Worm (Caenorhabditis elegans): ENCODE data around the gene T08B1.4.
A peak's percentile ranks its signal among the peaks of the same experiment; 100 is the strongest.

T08B1.4 gene

ce11 chrV:2004659-2005058, 25.6 kb downstream of the T08B1.4 start, which contains the start of gene cysl-4:
Gene cysl-4, plus strand, starts transcription at chrV:2004959.
- TF ChIP-seq ceh-16 (tag; optimal IDR thresholded peaks at IDR 0.05) (no peak), alr-1 (tag; optimal IDR thresholded peaks at IDR 0.05) (no peak), gmeb-1 (tag; optimal IDR thresholded peaks at IDR 0.05) (no peak), mdl-1 (tag; optimal IDR thresholded peaks at IDR 0.05) (no peak), nhr-10 (tag; optimal IDR thresholded peaks at IDR 0.05) (no peak), lin-13 (GFP tag; optimal IDR thresholded peaks at IDR 0.05) (no peak), unc-39 (tag; optimal IDR thresholded peaks at IDR 0.05) (no peak), sem-4 (tag; optimal IDR thresholded peaks at IDR 0.05) (no peak), ama-1 (optimal IDR thresholded peaks at IDR 0.05) (no peak), lsy-2 (tag; optimal IDR thresholded peaks at IDR 0.05) (no peak), mab-5 (tag; optimal IDR thresholded peaks at IDR 0.05) (no peak)

- TF ChIP-seq unc-55 (GFP tag; optimal IDR thresholded peaks at IDR 0.05) = peak; percentile 75
- no peak for TF ChIP-seq R02D3.7 (tag; optimal IDR thresholded peaks at IDR 0.05)
- TF ChIP-seq C34F6.9 (tag; optimal IDR thresholded peaks at IDR 0.05) = peak; percentile 9
- TF ChIP-seq lsy-2 (tag; optimal IDR thresholded peaks at IDR 0.05) = peak; percentile 73 to 96
- TF ChIP-seq nhr-77 (tag; optimal IDR thresholded peaks at IDR 0.05) = no peak
- TF ChIP-seq unc-39 (tag; optimal IDR thresholded peaks at IDR 0.05) = no peak
- no peak for TF ChIP-seq skn-1 (tag; optimal IDR thresholded peaks at IDR 0.05)
- no peak for TF ChIP-seq lin-13 (GFP tag; optimal IDR thresholded peaks at IDR 0.05)
- peak; percentile 42 for TF ChIP-seq gmeb-1 (tag; optimal IDR thresholded peaks at IDR 0.05)
- TF ChIP-seq nhr-21 (tag; optimal IDR thresholded peaks at IDR 0.05) = peak; percentile 15
- TF ChIP-seq crh-2 (tag; optimal IDR thresholded peaks at IDR 0.05) = peak; percentile 1
- no peak for TF ChIP-seq peb-1 (tag; optimal IDR thresholded peaks at IDR 0.05)
- no peak for TF ChIP-seq F13H6.1 (tag; optimal IDR thresholded peaks at IDR 0.05)
- peak; percentile 68 for TF ChIP-seq sma-3 (GFP tag; optimal IDR thresholded peaks at IDR 0.05)
- peak; percentile 33 for TF ChIP-seq sma-9 (GFP tag; optimal IDR thresholded peaks at IDR 0.05)
- TF ChIP-seq sma-9 (tag; optimal IDR thresholded peaks at IDR 0.05) = no peak
- TF ChIP-seq nhr-129 (tag; optimal IDR thresholded peaks at IDR 0.05) = peak; percentile 66
- TF ChIP-seq nhr-12 (tag; optimal IDR thresholded peaks at IDR 0.05) = no peak
- no peak for TF ChIP-seq ztf-4 (tag; optimal IDR thresholded peaks at IDR 0.05)
- no peak for TF ChIP-seq mab-5 (tag; optimal IDR thresholded peaks at IDR 0.05)
These were observed 29.3 kb downstream of the T08B1.4 start for ce11 chrV:2008412-2008811.

- TF ChIP-seq lin-11 (tag; optimal IDR thresholded peaks at IDR 0.05) (no peak), nhr-237 (tag; optimal IDR thresholded peaks at IDR 0.05) (no peak), egl-27 (tag; optimal IDR thresholded peaks at IDR 0.05) (no peak), sem-4 (tag; optimal IDR thresholded peaks at IDR 0.05) (no peak), nhr-129 (tag; optimal IDR thresholded peaks at IDR 0.05) (no peak), nhr-21 (tag; optimal IDR thresholded peaks at IDR 0.05) (no peak), sma-3 (GFP tag; optimal IDR thresholded peaks at IDR 0.05) (no peak)
These were observed 32.7 kb downstream of the T08B1.4 start, which contains the start of gene F59A7.7 for ce11 chrV:2011777-2012176. Gene F59A7.7, plus strand, starts transcription at chrV:2012077.

- no peak for TF ChIP-seq fos-1 (tag; optimal IDR thresholded peaks at IDR 0.05)
- TF ChIP-seq R02D3.7 (tag; optimal IDR thresholded peaks at IDR 0.05) = no peak
- no peak for TF ChIP-seq mbf-1 (tag; optimal IDR thresholded peaks at IDR 0.05)
- TF ChIP-seq dmd-4 (tag; optimal IDR thresholded peaks at IDR 0.05) = no peak
- no peak for TF ChIP-seq sem-4 (tag; optimal IDR thresholded peaks at IDR 0.05)
- TF ChIP-seq mab-5 (tag; optimal IDR thresholded peaks at IDR 0.05) = no peak
- TF ChIP-seq sma-9 (GFP tag; optimal IDR thresholded peaks at IDR 0.05) = no peak
- TF ChIP-seq sma-9 (tag; optimal IDR thresholded peaks at IDR 0.05) = no peak
- TF ChIP-seq unc-62 (GFP tag; optimal IDR thresholded peaks at IDR 0.05) = no peak
- no peak for TF ChIP-seq ZK546.5 (tag; optimal IDR thresholded peaks at IDR 0.05)
- TF ChIP-seq skn-1 (tag; optimal IDR thresholded peaks at IDR 0.05) = no peak
- no peak for TF ChIP-seq elt-1 (tag; optimal IDR thresholded peaks at IDR 0.05)
- TF ChIP-seq alr-1 (tag; optimal IDR thresholded peaks at IDR 0.05) = no peak
- no peak for TF ChIP-seq lin-13 (GFP tag; optimal IDR thresholded peaks at IDR 0.05)
These were observed 34.8 kb downstream of the T08B1.4 start, which contains the start of gene F59A7.11 for ce11 chrV:2013824-2014223. Gene F59A7.11, minus strand, starts transcription at chrV:2013924.

ce11 chrV:2016428-2016827, 37.4 kb downstream of the T08B1.4 start, which contains the start of gene F59A7.2:
Gene F59A7.2, minus strand, starts transcription at chrV:2016528.
- TF ChIP-seq nhr-12 (tag; optimal IDR thresholded peaks at IDR 0.05) (no peak), unc-39 (tag; optimal IDR thresholded peaks at IDR 0.05) (no peak), nhr-25 (tag; optimal IDR thresholded peaks at IDR 0.05) (no peak), lsy-2 (tag; optimal IDR thresholded peaks at IDR 0.05) (no peak), ztf-11 (tag; optimal IDR thresholded peaks at IDR 0.05) (no peak), ZK546.5 (tag; optimal IDR thresholded peaks at IDR 0.05) (no peak), ceh-16 (tag; optimal IDR thresholded peaks at IDR 0.05) (no peak), Y55F3AM.14 (GFP tag; optimal IDR thresholded peaks at IDR 0.05) (no peak), lin-11 (tag; optimal IDR thresholded peaks at IDR 0.05) (no peak), F13H6.1 (tag; optimal IDR thresholded peaks at IDR 0.05) (no peak), nhr-23 (tag; optimal IDR thresholded peaks at IDR 0.05) (no peak)

All from whole organism, L2 larva.